Worm (Caenorhabditis elegans) whole organism, young adult: Measurements from ENCODE around the gene nhr-159.

Experiments
- attf-3 ChIP-seq: fragments of 200-800 bp; sonication (Bioruptor generic); conservative IDR thresholded peaks from 2 replicates; pipeline ENCODE4 v1.3.6; 2022; ENCODE audit warnings: missing genetic modification reagents, missing genetic modification characterization, missing compliant biosample characterization
- hmg-20 ChIP-seq: fragments of 200-800 bp; sonication (Bioruptor generic); IDR thresholded peaks from 2 replicates; pipeline ENCODE4 v1.3.6; 2022; ENCODE audit warnings: missing genetic modification reagents, missing genetic modification characterization, missing compliant biosample characterization

DNA sequence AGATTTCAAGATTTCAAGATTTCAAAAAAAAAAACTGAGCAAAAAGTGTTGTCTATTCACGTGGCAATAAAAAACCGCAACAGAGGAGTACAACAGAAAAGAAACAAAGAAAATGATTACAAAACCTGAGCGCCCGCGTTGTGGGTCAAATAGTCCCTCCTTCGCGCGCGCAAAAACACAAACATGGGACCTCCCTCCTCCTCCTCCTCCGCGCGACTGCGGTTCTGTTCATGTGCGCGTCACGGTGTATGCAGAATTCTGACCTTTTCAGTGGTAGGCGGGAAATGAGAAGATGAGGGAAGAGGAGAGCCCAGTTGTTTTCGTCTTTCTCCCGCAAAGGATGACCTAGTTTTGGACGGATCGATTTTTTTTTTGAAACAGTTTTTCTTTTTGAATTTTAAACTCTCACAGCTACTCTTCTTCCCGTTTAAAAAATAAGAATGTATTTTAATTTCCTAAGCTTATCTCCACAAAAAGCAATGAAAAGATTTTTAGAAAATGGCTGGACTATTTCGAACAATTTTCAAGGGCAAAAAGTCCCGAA is 14.3 kb upstream of the nhr-159 start, which contains the start of gene C17E7.4:
- TF ChIP-seq attf-3 (GFP tag; lab: Robert Waterston, UW) (no peak), hmg-20 (GFP tag; lab: Robert Waterston, UW) (no peak)
